Fruit fly (Drosophila melanogaster) whole organism, embryonic: Measurements from ENCODE around the gene Crg-1.

ENCODE experiments used
- B-H1 ChIP-seq: fragments of 200-800 bp; sonication (Bioruptor generic); IDR thresholded peaks from 3 replicates; pipeline ENCODE4 v1.3.6; 2022; ENCODE audit warnings: missing biosample characterization, missing genetic modification characterization
- Bgb ChIP-seq: fragments of 200-800 bp; sonication (Bioruptor generic); IDR thresholded peaks from 2 replicates; pipeline ENCODE4 v1.3.6; 2022; ENCODE audit warnings: missing biosample characterization, missing genetic modification characterization; ENCODE audit not compliant: partially characterized antibody
- CG10321 ChIP-seq: fragments of 200-800 bp; sonication (Bioruptor generic); IDR thresholded peaks from 2 replicates; pipeline ENCODE4 v1.3.6; 2022; ENCODE audit warnings: missing biosample characterization, missing genetic modification characterization
- CG10654 ChIP-seq: fragments of 200-800 bp; sonication (Bioruptor generic); optimal IDR thresholded peaks from 2 replicates; lab custom pipeline; 2016; ENCODE audit warnings: missing biosample characterization, missing genetic modification characterization
- CG11695 ChIP-seq: fragments of 200-800 bp; sonication (Bioruptor generic); IDR thresholded peaks from 3 replicates; pipeline ENCODE4 v1.3.6; 2022; ENCODE audit warnings: missing biosample characterization, missing genetic modification characterization
- CG13123 ChIP-seq: fragments of 200-800 bp; sonication (Bioruptor generic); optimal IDR thresholded peaks from 2 replicates; lab custom pipeline; 2016; ENCODE audit warnings: missing biosample characterization, missing genetic modification characterization
- CG14014 ChIP-seq: fragments of 200-800 bp; sonication (Bioruptor generic); IDR thresholded peaks from 2 replicates; pipeline ENCODE4 v1.3.6; 2022; ENCODE audit warnings: missing biosample characterization, missing genetic modification characterization
- CG15696 ChIP-seq: fragments of 200-800 bp; sonication (Bioruptor generic); optimal IDR thresholded peaks from 2 replicates; lab custom pipeline; 2019; ENCODE audit warnings: missing biosample characterization, mild to moderate bottlenecking, missing genetic modification characterization, moderate library complexity
- CG1647 ChIP-seq: fragments of 200-800 bp; sonication (Bioruptor generic); optimal IDR thresholded peaks from 3 replicates; lab custom pipeline; 2016; ENCODE audit warnings: missing biosample characterization, missing genetic modification characterization
- CG17359 ChIP-seq: fragments of 200-800 bp; sonication (Bioruptor generic); optimal IDR thresholded peaks from 3 replicates; lab custom pipeline; 2018; ENCODE audit warnings: missing biosample characterization, mild to moderate bottlenecking, missing genetic modification characterization, moderate library complexity
- CG17829 ChIP-seq: fragments of 200-800 bp; optimal IDR thresholded peaks from 2 replicates; lab custom pipeline; 2019; ENCODE audit warnings: missing biosample characterization, mild to moderate bottlenecking, missing genetic modification characterization, moderate library complexity
- CG18599 ChIP-seq: fragments of 200-800 bp; sonication (Bioruptor generic); optimal IDR thresholded peaks from 3 replicates; lab custom pipeline; 2017; ENCODE audit warnings: missing biosample characterization, missing genetic modification characterization, mild to moderate bottlenecking, moderate library complexity, missing genetic modification reagents
- CG3407 ChIP-seq: fragments of 200-800 bp; sonication (Bioruptor generic); optimal IDR thresholded peaks from 2 replicates; lab custom pipeline; 2018; ENCODE audit warnings: missing biosample characterization, mild to moderate bottlenecking, missing genetic modification characterization
- CG3847 ChIP-seq: fragments of 200-800 bp; sonication (Bioruptor generic); IDR thresholded peaks from 2 replicates; pipeline ENCODE4 v1.3.6; 2022; ENCODE audit warnings: missing biosample characterization, missing genetic modification characterization
- CG3995 ChIP-seq: fragments of 200-800 bp; sonication (Bioruptor generic); optimal IDR thresholded peaks from 3 replicates; lab custom pipeline; 2016; ENCODE audit warnings: missing biosample characterization, missing genetic modification characterization
- CG42726 ChIP-seq: fragments of 200-800 bp; sonication (Bioruptor generic); IDR thresholded peaks from 2 replicates; pipeline ENCODE4 v1.3.6; 2022; ENCODE audit warnings: missing biosample characterization, missing genetic modification characterization; ENCODE audit not compliant: partially characterized antibody
- CG43689 ChIP-seq: fragments of 200-800 bp; sonication (Bioruptor generic); IDR thresholded peaks from 2 replicates; pipeline ENCODE4 v1.3.6; 2022; ENCODE audit warnings: missing biosample characterization, missing genetic modification characterization
- CG5953 ChIP-seq: fragments of 200-800 bp; sonication (Bioruptor generic); IDR thresholded peaks from 2 replicates; pipeline ENCODE4 v1.3.6; 2022; ENCODE audit warnings: missing biosample characterization, missing genetic modification characterization
- CG7963 ChIP-seq: fragments of 200-800 bp; sonication (Bioruptor generic); IDR thresholded peaks from 3 replicates; pipeline ENCODE4 v1.3.6; 2022; ENCODE audit warnings: missing biosample characterization, missing genetic modification characterization; ENCODE audit not compliant: partially characterized antibody
- CG7987 ChIP-seq: fragments of 200-800 bp; sonication (Bioruptor generic); optimal IDR thresholded peaks from 2 replicates; lab custom pipeline; 2018; ENCODE audit warnings: missing biosample characterization, mild to moderate bottlenecking, missing genetic modification characterization, moderate library complexity
- CG8944 ChIP-seq: fragments of 200-800 bp; sonication (Bioruptor generic); optimal IDR thresholded peaks from 3 replicates; lab custom pipeline; 2016; ENCODE audit warnings: missing biosample characterization, missing genetic modification characterization
- Dip2 ChIP-seq: fragments of 200-800 bp; sonication (Bioruptor generic); IDR thresholded peaks from 2 replicates; pipeline ENCODE4 v1.3.6; 2022; ENCODE audit warnings: missing biosample characterization, missing genetic modification characterization
- Doc2 ChIP-seq: fragments of 200-800 bp; sonication (Bioruptor generic); IDR thresholded peaks from 2 replicates; pipeline ENCODE4 v1.3.6; 2022; ENCODE audit warnings: missing biosample characterization, missing genetic modification characterization
- ERR ChIP-seq: fragments of 200-800 bp; sonication (Bioruptor generic); optimal IDR thresholded peaks from 2 replicates; lab custom pipeline; 2016; ENCODE audit warnings: missing biosample characterization, missing genetic modification characterization
- Elba2 ChIP-seq: fragments of 200-800 bp; sonication (Bioruptor generic); optimal IDR thresholded peaks from 3 replicates; lab custom pipeline; 2016; ENCODE audit warnings: missing biosample characterization, missing genetic modification characterization
- H15 ChIP-seq: fragments of 200-800 bp; sonication (Bioruptor generic); IDR thresholded peaks from 3 replicates; pipeline ENCODE4 v1.3.6; 2022; ENCODE audit warnings: missing biosample characterization, missing genetic modification characterization
- Mad ChIP-seq: fragments of 200-800 bp; sonication (Bioruptor generic); optimal IDR thresholded peaks from 2 replicates; lab custom pipeline; 2016; ENCODE audit warnings: missing biosample characterization, missing genetic modification characterization
- Neu2 ChIP-seq: fragments of 200-800 bp; sonication (Bioruptor generic); optimal IDR thresholded peaks from 3 replicates; lab custom pipeline; 2016; ENCODE audit warnings: missing biosample characterization, missing genetic modification characterization, borderline replicate concordance
- PHDP ChIP-seq: fragments of 200-800 bp; sonication (Bioruptor generic); optimal IDR thresholded peaks from 3 replicates; lab custom pipeline; 2018; ENCODE audit warnings: missing biosample characterization, mild to moderate bottlenecking, missing genetic modification characterization, moderate library complexity
- Poxn ChIP-seq: fragments of 200-800 bp; sonication (Bioruptor generic); IDR thresholded peaks from 2 replicates; pipeline ENCODE4 v1.3.6; 2022; ENCODE audit warnings: missing biosample characterization, missing genetic modification characterization
- Sin3A ChIP-seq: fragments of >200 bp; optimal IDR thresholded peaks from 2 replicates; lab custom pipeline; 2018
- caup ChIP-seq: fragments of 200-800 bp; sonication (Bioruptor generic); optimal IDR thresholded peaks from 3 replicates; lab custom pipeline; 2017; ENCODE audit warnings: missing biosample characterization, mild to moderate bottlenecking, missing genetic modification characterization, moderate library complexity; ENCODE audit not compliant: severe bottlenecking
- da ChIP-seq: fragments of 200-800 bp; sonication (Bioruptor generic); optimal IDR thresholded peaks from 2 replicates; lab custom pipeline; 2016; ENCODE audit warnings: missing biosample characterization, missing genetic modification characterization
- disco-r ChIP-seq: fragments of 200-800 bp; sonication (Bioruptor generic); optimal IDR thresholded peaks from 2 replicates; lab custom pipeline; 2016; ENCODE audit warnings: missing biosample characterization, missing genetic modification characterization
- dmrt11E ChIP-seq: fragments of 200-800 bp; sonication (Bioruptor generic); optimal IDR thresholded peaks from 3 replicates; lab custom pipeline; 2018; ENCODE audit warnings: missing biosample characterization, mild to moderate bottlenecking, missing genetic modification characterization, moderate library complexity
- ewg ChIP-seq: fragments of 200-800 bp; sonication (Bioruptor generic); optimal IDR thresholded peaks from 3 replicates; lab custom pipeline; 2017; ENCODE audit warnings: mild to moderate bottlenecking, missing biosample characterization, missing genetic modification reagents, missing genetic modification characterization
- fd64A ChIP-seq: fragments of 200-800 bp; sonication (Bioruptor generic); optimal IDR thresholded peaks from 3 replicates; lab custom pipeline; 2018; ENCODE audit warnings: missing biosample characterization, mild to moderate bottlenecking, missing genetic modification characterization
- gcm2 ChIP-seq: fragments of 200-800 bp; sonication (Bioruptor generic); optimal IDR thresholded peaks from 2 replicates; lab custom pipeline; 2016; ENCODE audit warnings: missing biosample characterization, missing genetic modification characterization
- jigr1 ChIP-seq: fragments of 200-800 bp; sonication (Bioruptor generic); IDR thresholded peaks from 3 replicates; pipeline ENCODE4 v1.3.6; 2022; ENCODE audit warnings: missing biosample characterization, missing genetic modification characterization
- lmd ChIP-seq: fragments of 200-800 bp; sonication (Bioruptor generic); IDR thresholded peaks from 2 replicates; pipeline ENCODE4 v1.3.6; 2022; ENCODE audit warnings: missing biosample characterization, missing genetic modification characterization
- mld ChIP-seq: fragments of 200-800 bp; sonication (Bioruptor generic); IDR thresholded peaks from 3 replicates; pipeline ENCODE4 v1.3.6; 2022; ENCODE audit warnings: missing biosample characterization, missing genetic modification characterization; ENCODE audit not compliant: partially characterized antibody
- pan ChIP-seq, 4 experiments: fragments of >200 bp in 3 of 4; fragments of 200-800 bp in 1 of 4; sonication (Bioruptor generic) in 1 of 4; optimal IDR thresholded peaks in 3 of 4; IDR thresholded peaks in 1 of 4; 2 replicates each; pipeline versions ENCODE4 v1.3.6 to Lab custom; 2017 to 2022; ENCODE audit warnings: missing biosample characterization in 2 of 4, missing genetic modification characterization in 2 of 4, mixed read lengths in 1 of 4
- prd ChIP-seq, 3 experiments: fragments of >200 bp in 2 of 3; fragments of 200-800 bp in 1 of 3; sonication (Bioruptor generic) in 1 of 3; optimal IDR thresholded peaks in 2 of 3; IDR thresholded peaks in 1 of 3; 2 replicates in 2 of 3; 3 replicates in 1 of 3; pipeline versions ENCODE4 v1.3.6 to Lab custom; 2017 to 2022; ENCODE audit warnings: missing biosample characterization in 1 of 3, missing genetic modification characterization in 1 of 3
- shn ChIP-seq: fragments of 200-800 bp; sonication (Bioruptor generic); optimal IDR thresholded peaks from 3 replicates; lab custom pipeline; 2016; ENCODE audit warnings: missing biosample characterization, missing genetic modification characterization
- sr ChIP-seq: fragments of 200-800 bp; sonication (Bioruptor generic); IDR thresholded peaks from 3 replicates; pipeline ENCODE4 v1.3.6; 2022; ENCODE audit warnings: missing biosample characterization, missing genetic modification characterization
- sug ChIP-seq: fragments of 200-800 bp; optimal IDR thresholded peaks from 2 replicates; lab custom pipeline; 2019; ENCODE audit warnings: missing biosample characterization, mild to moderate bottlenecking, missing genetic modification characterization, moderate library complexity
- wor ChIP-seq: fragments of 200-800 bp; sonication (Bioruptor generic); IDR thresholded peaks from 2 replicates; pipeline ENCODE4 v1.3.6; 2022; ENCODE audit warnings: missing biosample characterization, missing genetic modification characterization

Gene Crg-1

dm6 chrX:3750232-3751075 is 42.6 kb upstream of the Crg-1 start (continued):
- TF ChIP-seq CG42726 (GFP tag; lab: Robert Waterston, UW) (no peak), CG5953 (GFP tag; lab: Robert Waterston, UW) (peak; percentile 63), CG8944 (GFP tag; lab: Kevin White, UChicago) (peak; percentile 82), prd (optimal IDR thresholded peaks at IDR 0.05; lab: Kevin White, UChicago) (no peak), prd (GFP tag; IDR thresholded peaks at IDR 0.05; lab: Robert Waterston, UW) (peak; percentile 94), Bgb (0 out of 2 replicates have a peak, but pooled peaks have one; percentile 14), ewg (GFP tag; lab: Kevin White, UChicago) (peak; percentile 76), CG17829 (peak; percentile 81), Doc2 (GFP tag; lab: Robert Waterston, UW) (peak; percentile 38; the same call in 1 of the 2 replicates), Elba2 (GFP tag; lab: Kevin White, UChicago) (no peak), CG3995 (GFP tag; lab: Kevin White, UChicago) (peak; percentile 41), da (GFP tag; lab: Kevin White, UChicago) (peak; percentile 43), Dip2 (GFP tag; lab: Robert Waterston, UW) (0 out of 2 replicates have a peak, but pooled peaks have one; percentile 19), lmd (GFP tag; lab: Robert Waterston, UW) (peak; percentile 93), caup (GFP tag; lab: Kevin White, UChicago) (peak; percentile 64), CG3407 (peak; percentile 77), sr (GFP tag; lab: Robert Waterston, UW) (peak; percentile 29; the same call in 1 of the 3 replicates), dmrt11E (tag; lab: Kevin White, UChicago) (peak; percentile 71), CG11695 (GFP tag; lab: Robert Waterston, UW) (peak; percentile 90), Poxn (GFP tag; lab: Robert Waterston, UW) (peak; percentile 62), CG43689 (GFP tag; lab: Robert Waterston, UW) (peak; percentile 69; the same call in 1 of the 2 replicates), CG10654 (peak; percentile 77), Mad (GFP tag; lab: Kevin White, UChicago) (peak; percentile 75), ERR (GFP tag; lab: Kevin White, UChicago) (peak; percentile 69), CG13123 (peak; percentile 59), fd64A (GFP tag; lab: Kevin White, UChicago) (peak; percentile 77), CG10321 (GFP tag; lab: Robert Waterston, UW) (no peak), Neu2 (no peak), jigr1 (GFP tag; lab: Robert Waterston, UW) (peak; percentile 83; the same call in 2 of the 3 replicates), wor (GFP tag; lab: Robert Waterston, UW) (peak; percentile 82), CG7987 (peak; percentile 41), B-H1 (GFP tag; lab: Robert Waterston, UW) (peak; percentile 79), mld (GFP tag; lab: Robert Waterston, UW) (no peak), Sin3A (lab: Kevin White, UChicago) (no peak), CG18599 (peak; percentile 93), CG7963 (GFP tag; lab: Robert Waterston, UW) (no peak), sug (peak; percentile 71), shn (GFP tag; lab: Kevin White, UChicago) (peak; percentile 89), CG15696 (tag; lab: Kevin White, UChicago) (peak; percentile 47), CG3847 (peak; percentile 81), CG1647 (GFP tag; lab: Kevin White, UChicago) (peak; percentile 68), CG17359 (tag; lab: Kevin White, UChicago) (peak; percentile 91), H15 (peak; percentile 77), PHDP (peak; percentile 89), disco-r (peak; percentile 64), gcm2 (GFP tag; lab: Kevin White, UChicago) (peak; percentile 75), pan (optimal IDR thresholded peaks at IDR 0.05; lab: Kevin White, UChicago) (no peak), pan (GFP tag; optimal IDR thresholded peaks at IDR 0.05 in 1 of 2, IDR thresholded peaks at IDR 0.05 in 1 of 2) (peak in 1 of 2 experiments; percentile 90), CG14014 (peak; percentile 80)
